Fruit fly (Drosophila melanogaster) Kc167 (cell line): ENCODE measurements around the gene Non3.

Source experiments
- insv ChIP-seq: fragments of >200 bp; optimal IDR thresholded peaks from 3 replicates; lab custom pipeline; 2018; ENCODE audit warnings: missing external identifiers
- ttk ChIP-seq: sonication (Bioruptor generic); optimal IDR thresholded peaks from 2 replicates; lab custom pipeline; 2017; ENCODE audit warnings: missing external identifiers

DNA sequence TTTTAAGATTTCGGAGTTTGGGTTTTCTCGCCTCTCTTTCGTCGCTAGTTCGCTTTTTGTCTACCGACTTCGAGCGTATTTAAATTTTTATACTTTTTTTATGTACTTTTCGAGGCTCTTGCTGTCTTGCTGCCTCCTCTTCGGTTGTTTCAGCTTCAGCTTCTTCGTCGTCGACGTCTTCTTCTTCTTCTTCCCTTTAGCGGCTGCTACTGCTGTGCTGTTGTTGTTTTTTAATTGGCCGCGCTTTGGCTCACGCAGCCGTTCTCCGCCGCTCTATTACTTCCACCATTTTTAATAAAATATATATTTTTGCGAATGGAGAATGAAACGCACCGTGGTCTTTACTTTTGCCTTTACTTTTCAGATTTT is 26.9 kb upstream of the Non3 start:
- TF ChIP-seq insv: no peak
- no peak for TF ChIP-seq ttk (lab: Kevin White, UChicago)
